Worm (Caenorhabditis elegans) whole organism, young adult: ENCODE data around the gene srw-73.

Experiments used
- C06A6.2 ChIP-seq: fragments of 200-800 bp; sonication (Bioruptor generic); conservative IDR thresholded peaks from 2 replicates; pipeline ENCODE4 v1.3.6; 2022; ENCODE audit warnings: missing genetic modification characterization, missing compliant biosample characterization
- chd-7 ChIP-seq: sonication (generic microtip); optimal IDR thresholded peaks from 2 replicates; lab custom pipeline; 2016; ENCODE audit warnings: mild to moderate bottlenecking, missing genetic modification characterization, moderate library complexity, missing compliant biosample characterization
- hlh-12 ChIP-seq: sonication (generic microtip); optimal IDR thresholded peaks from 2 replicates; lab custom pipeline; 2016; ENCODE audit warnings: missing genetic modification characterization, missing compliant biosample characterization
- snpc-1.1 ChIP-seq: sonication (generic microtip); optimal IDR thresholded peaks from 2 replicates; lab custom pipeline; 2017; ENCODE audit warnings: missing genetic modification characterization, mild to moderate bottlenecking, missing compliant biosample characterization, antibody characterized with exemption, moderate library complexity, missing genotype, missing genetic modification reagents; ENCODE audit not compliant: insufficient read depth
- snpc-4 ChIP-seq, 5 experiments: fragments of 150-350 bp in 1 of 5; sonication (generic microtip) in 4 of 5; optimal IDR thresholded peaks; 2 replicates each; lab custom pipeline; 2014 to 2018; ENCODE audit warnings: missing genetic modification characterization in 5 of 5, missing biosample characterization in 3 of 5, antibody characterized with exemption in 2 of 5, mild to moderate bottlenecking in 2 of 5, missing compliant biosample characterization in 2 of 5, missing genotype in 2 of 5, moderate library complexity in 2 of 5, missing genetic modification reagents in 1 of 5
- xnd-1 ChIP-seq: sonication (generic microtip); optimal IDR thresholded peaks from 2 replicates; lab custom pipeline; 2016; ENCODE audit warnings: missing genotype, missing genetic modification reagents, missing genetic modification characterization, missing compliant biosample characterization

- no peak for TF ChIP-seq snpc-1.1 (tag; lab: Kevin White, UChicago)
- TF ChIP-seq C06A6.2 (GFP tag; lab: Robert Waterston, UW), result no peak
- no peak for TF ChIP-seq hlh-12 (tag; lab: Kevin White, UChicago)
- TF ChIP-seq snpc-4 (GFP tag; optimal IDR thresholded peaks at IDR 0.05; lab: Kevin White, UChicago), result no peak
- TF ChIP-seq snpc-4 (tag; optimal IDR thresholded peaks at IDR 0.05; lab: Kevin White, UChicago), result no peak
- no peak for TF ChIP-seq chd-7 (tag; lab: Kevin White, UChicago)
- no peak for TF ChIP-seq xnd-1 (tag; lab: Kevin White, UChicago)
These were observed 32.5 kb upstream of the srw-73 start, which contains the start of gene Y70C5A.3 for ce11 chrV:16620874-16621273.
